Worm (Caenorhabditis elegans) whole organism, early embryonic: Measurements from ENCODE around the gene Y38H6C.9.

Experiments
- B0310.2 ChIP-seq: sonication (generic microtip); optimal IDR thresholded peaks from 2 replicates; lab custom pipeline; 2016; ENCODE audit warnings: mild to moderate bottlenecking, missing genetic modification characterization, missing compliant biosample characterization
- ama-1 ChIP-seq: fragments of 150-350 bp; optimal IDR thresholded peaks from 2 replicates; lab custom pipeline; 2014
- ceh-13 ChIP-seq: fragments of 200-800 bp; sonication (Bioruptor generic); optimal IDR thresholded peaks from 2 replicates; lab custom pipeline; 2018; ENCODE audit warnings: mild to moderate bottlenecking, missing genetic modification characterization, missing compliant biosample characterization
- ets-7 ChIP-seq: sonication (generic microtip); optimal IDR thresholded peaks from 2 replicates; lab custom pipeline; 2016; ENCODE audit warnings: missing genotype, missing genetic modification characterization, missing compliant biosample characterization
- flt-1 ChIP-seq: fragments of 200-800 bp; sonication (Bioruptor generic); IDR thresholded peaks from 2 replicates; pipeline ENCODE4 v1.3.6; 2022; ENCODE audit warnings: missing genetic modification characterization, missing compliant biosample characterization
- hmg-4 ChIP-seq: fragments of 200-800 bp; sonication (Bioruptor generic); optimal IDR thresholded peaks from 2 replicates; lab custom pipeline; 2018; ENCODE audit warnings: mild to moderate bottlenecking, missing genetic modification characterization, missing compliant biosample characterization
- scrt-1 ChIP-seq: fragments of 200-800 bp; sonication (Bioruptor generic); IDR thresholded peaks from 2 replicates; pipeline ENCODE4 v1.3.6; 2022; ENCODE audit warnings: missing genetic modification characterization, missing compliant biosample characterization
- tbx-11 ChIP-seq: fragments of 200-800 bp; sonication (Bioruptor generic); IDR thresholded peaks from 2 replicates; pipeline ENCODE4 v1.3.6; 2022; ENCODE audit warnings: missing genetic modification characterization, missing compliant biosample characterization
- tbx-37 ChIP-seq: fragments of 200-800 bp; sonication (Bioruptor generic); conservative IDR thresholded peaks from 2 replicates; pipeline ENCODE4 v1.3.6; 2022; ENCODE audit warnings: missing genetic modification reagents, missing genetic modification characterization, missing compliant biosample characterization

ce11 chrV:20499642-20500041 is 22.4 kb downstream of the Y38H6C.9 start:
- TF ChIP-seq ets-7 (no peak), flt-1 (GFP tag; lab: Robert Waterston, UW) (no peak), hmg-4 (GFP tag; lab: Kevin White, UChicago) (no peak), tbx-11 (GFP tag; lab: Robert Waterston, UW) (no peak), ama-1 (no peak), B0310.2 (tag; lab: Kevin White, UChicago) (no peak), ceh-13 (no peak), tbx-37 (no peak), scrt-1 (GFP tag; lab: Robert Waterston, UW) (no peak)
